Fruit fly (Drosophila melanogaster) whole organism: Measurements from ENCODE around the gene Xport-A.

Experiments used
- CG8478 ChIP-seq: fragments of >200 bp; optimal IDR thresholded peaks from 2 replicates; lab custom pipeline; 2018; ENCODE audit warnings: inconsistent platforms
- EcR ChIP-seq, 2 experiments: fragments of >200 bp; optimal IDR thresholded peaks; 2 replicates each; lab custom pipeline; 2017; ENCODE audit warnings: missing biosample characterization in 2 of 2, missing genetic modification characterization in 2 of 2, missing genetic modification reagents in 2 of 2
- pan ChIP-seq: fragments of >200 bp; optimal IDR thresholded peaks from 2 replicates; lab custom pipeline; 2017
- psq ChIP-seq: fragments of >200 bp; optimal IDR thresholded peaks from 2 replicates; lab custom pipeline; 2017
- usp ChIP-seq: fragments of >200 bp; optimal IDR thresholded peaks from 2 replicates; lab custom pipeline; 2017; ENCODE audit warnings: missing biosample characterization, missing genetic modification characterization, mixed read lengths

- no peak for TF ChIP-seq psq (lab: Kevin White, UChicago)
- TF ChIP-seq pan (lab: Kevin White, UChicago) = no peak
- TF ChIP-seq usp = no peak
- no peak for TF ChIP-seq EcR (GFP tag; optimal IDR thresholded peaks at IDR 0.05; lab: Kevin White, UChicago)
- no peak for TF ChIP-seq CG8478 (lab: Kevin White, UChicago)
Measured at dm6 chr3R:19902328-19902727, 12.9 kb downstream of the Xport-A start.
